Fruit fly (Drosophila melanogaster) whole organism: ENCODE measurements around the gene CG46463.

Experiments
- CG8478 ChIP-seq: fragments of >200 bp; optimal IDR thresholded peaks from 2 replicates; lab custom pipeline; 2018; ENCODE audit warnings: inconsistent platforms
- psq ChIP-seq: fragments of >200 bp; optimal IDR thresholded peaks from 2 replicates; lab custom pipeline; 2017

DNA sequence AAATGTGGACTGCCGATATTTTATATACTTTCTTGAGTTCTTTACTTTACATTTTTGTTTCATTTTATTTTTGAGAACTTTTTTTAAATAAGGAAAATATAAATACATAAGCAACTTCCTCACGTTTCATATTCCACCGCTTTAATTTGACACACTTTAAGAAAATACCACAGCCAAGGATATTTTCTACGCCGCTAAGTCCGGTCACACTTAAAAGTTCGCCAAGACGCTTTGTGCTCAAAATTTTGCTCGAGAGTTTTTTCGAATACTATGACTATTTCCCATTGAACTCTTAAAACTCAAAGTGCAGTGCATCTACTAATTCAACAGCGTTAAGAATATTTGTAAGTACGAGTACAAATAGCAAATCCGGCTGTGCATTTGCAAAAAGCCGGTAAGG, at the start of gene CG46463, which contains the start of gene armi:
- TF ChIP-seq psq (lab: Kevin White, UChicago) (no peak), CG8478 (lab: Kevin White, UChicago) (no peak)
